Fruit fly (Drosophila melanogaster) whole organism, wandering third instar larva: ENCODE results near the gene dpr19.

ENCODE experiments used
- CG9705 ChIP-seq: fragments of 200-800 bp; sonication (Bioruptor generic); optimal IDR thresholded peaks from 2 replicates; lab custom pipeline; 2018; ENCODE audit warnings: missing biosample characterization, mild to moderate bottlenecking, missing genetic modification characterization
- CrebA ChIP-seq: fragments of 200-800 bp; sonication (Bioruptor generic); optimal IDR thresholded peaks from 2 replicates; lab custom pipeline; 2016; ENCODE audit warnings: missing biosample characterization, mild to moderate bottlenecking, missing genetic modification characterization, borderline replicate concordance
- GATAd ChIP-seq: sonication (Bioruptor generic); optimal IDR thresholded peaks from 2 replicates; lab custom pipeline; 2016; ENCODE audit warnings: missing biosample characterization, missing genetic modification characterization
- HLH106 ChIP-seq: fragments of 200-800 bp; optimal IDR thresholded peaks from 3 replicates; lab custom pipeline; 2019; ENCODE audit warnings: missing biosample characterization, mild to moderate bottlenecking, missing genetic modification characterization, moderate library complexity
- Hnf4 ChIP-seq: fragments of 200-800 bp; sonication (Bioruptor generic); optimal IDR thresholded peaks from 2 replicates; lab custom pipeline; 2016; ENCODE audit warnings: missing biosample characterization, mild to moderate bottlenecking, missing genetic modification characterization
- Hr78 ChIP-seq: fragments of >200 bp; optimal IDR thresholded peaks from 2 replicates; lab custom pipeline; 2017; ENCODE audit warnings: missing biosample characterization, missing genetic modification characterization
- Hr83 ChIP-seq: fragments of 200-300 bp; sonication (Bioruptor generic); optimal IDR thresholded peaks from 2 replicates; lab custom pipeline; 2016; ENCODE audit warnings: missing biosample characterization, mild to moderate bottlenecking, missing genetic modification characterization, moderate library complexity; ENCODE audit not compliant: poor library complexity, severe bottlenecking
- Jra ChIP-seq: sonication (Bioruptor generic); optimal IDR thresholded peaks from 2 replicates; lab custom pipeline; 2016; ENCODE audit warnings: missing biosample characterization, missing genetic modification characterization
- Mio ChIP-seq: sonication (Bioruptor generic); optimal IDR thresholded peaks from 2 replicates; lab custom pipeline; 2016; ENCODE audit warnings: missing biosample characterization, missing genetic modification characterization
- N ChIP-seq: fragments of >200 bp; optimal IDR thresholded peaks from 2 replicates; lab custom pipeline; 2018; ENCODE audit warnings: missing biosample characterization, missing external identifiers, missing genetic modification characterization
- OdsH ChIP-seq: fragments of 200-800 bp; sonication (Bioruptor generic); optimal IDR thresholded peaks from 2 replicates; lab custom pipeline; 2016; ENCODE audit warnings: missing biosample characterization, mild to moderate bottlenecking, missing genetic modification characterization
- Rel ChIP-seq, 2 experiments: fragments of 200-800 bp; sonication (Bioruptor generic) in 1 of 2; optimal IDR thresholded peaks; 2 replicates in 1 of 2; 3 replicates in 1 of 2; lab custom pipeline; 2016 to 2019; ENCODE audit warnings: mild to moderate bottlenecking in 2 of 2, missing biosample characterization in 2 of 2, missing genetic modification characterization in 2 of 2, moderate library complexity in 1 of 2
- Sp1 ChIP-seq: fragments of 200-800 bp; sonication (Bioruptor generic); optimal IDR thresholded peaks from 3 replicates; lab custom pipeline; 2019; ENCODE audit warnings: missing biosample characterization, mild to moderate bottlenecking, missing genetic modification characterization, moderate library complexity
- brk ChIP-seq: fragments of 200-800 bp; sonication (Bioruptor generic); optimal IDR thresholded peaks from 2 replicates; lab custom pipeline; 2016; ENCODE audit warnings: missing biosample characterization, mild to moderate bottlenecking, missing genetic modification characterization
- dl ChIP-seq, 2 experiments: fragments of 175-275, 200-275 bp in 1 of 2; fragments of 200-275 bp in 1 of 2; sonication (Bioruptor generic); optimal IDR thresholded peaks; lab custom pipeline; 2018; ENCODE audit warnings: mild to moderate bottlenecking in 2 of 2, missing biosample characterization in 2 of 2, missing genetic modification characterization in 2 of 2, moderate library complexity in 2 of 2; ENCODE audit not compliant: partially characterized antibody in 2 of 2, insufficient read depth in 1 of 2
- dmrt93B ChIP-seq: fragments of 200-800 bp; sonication (Bioruptor generic); optimal IDR thresholded peaks from 2 replicates; lab custom pipeline; 2018; ENCODE audit warnings: missing biosample characterization, mild to moderate bottlenecking, missing genetic modification characterization
- dsf ChIP-seq: sonication (Bioruptor generic); optimal IDR thresholded peaks from 2 replicates; lab custom pipeline; 2016; ENCODE audit warnings: missing biosample characterization, missing genetic modification characterization, borderline replicate concordance
- ey ChIP-seq: fragments of 200-800 bp; sonication (Bioruptor generic); optimal IDR thresholded peaks from 2 replicates; lab custom pipeline; 2016; ENCODE audit warnings: missing biosample characterization, missing genetic modification characterization
- foxo ChIP-seq, 2 experiments: fragments of 200-800 bp; sonication (Bioruptor generic); optimal IDR thresholded peaks; 2 replicates in 1 of 2; 3 replicates in 1 of 2; lab custom pipeline; 2016 to 2017; ENCODE audit warnings: missing biosample characterization in 2 of 2, missing genetic modification characterization in 2 of 2
- h ChIP-seq: fragments of 200-800 bp; sonication (Bioruptor generic); optimal IDR thresholded peaks from 3 replicates; lab custom pipeline; 2016; ENCODE audit warnings: missing biosample characterization, mild to moderate bottlenecking, missing genetic modification characterization
- jim ChIP-seq: fragments of 175-275, 200-325 bp; sonication (Bioruptor generic); optimal IDR thresholded peaks from 2 replicates; lab custom pipeline; 2016; ENCODE audit warnings: missing biosample characterization, mild to moderate bottlenecking, missing genetic modification characterization
- lola ChIP-seq: fragments of >200 bp; optimal IDR thresholded peaks from 2 replicates; lab custom pipeline; 2017; ENCODE audit warnings: missing biosample characterization, missing genetic modification characterization
- psq ChIP-seq: fragments of 200-800 bp; sonication (Bioruptor generic); optimal IDR thresholded peaks from 3 replicates; lab custom pipeline; 2017; ENCODE audit warnings: missing biosample characterization, mild to moderate bottlenecking, missing genetic modification characterization, moderate library complexity
- rgr ChIP-seq: fragments of 200-800 bp; sonication (Bioruptor generic); optimal IDR thresholded peaks from 3 replicates; lab custom pipeline; 2016; ENCODE audit warnings: missing biosample characterization, mild to moderate bottlenecking, missing genetic modification characterization
- sv ChIP-seq: fragments of 200-800 bp; sonication (Bioruptor generic); optimal IDR thresholded peaks from 3 replicates; lab custom pipeline; 2016; ENCODE audit warnings: missing biosample characterization, missing genetic modification characterization
- tai ChIP-seq: sonication (Bioruptor generic); optimal IDR thresholded peaks from 2 replicates; lab custom pipeline; 2016; ENCODE audit warnings: missing biosample characterization, missing genetic modification characterization
- usp ChIP-seq: fragments of >200 bp; optimal IDR thresholded peaks from 2 replicates; lab custom pipeline; 2017; ENCODE audit warnings: missing biosample characterization, missing genetic modification characterization
- woc ChIP-seq: sonication (Bioruptor generic); optimal IDR thresholded peaks from 2 replicates; lab custom pipeline; 2016; ENCODE audit warnings: missing biosample characterization, mild to moderate bottlenecking, missing genetic modification characterization

Gene dpr19

DNA sequence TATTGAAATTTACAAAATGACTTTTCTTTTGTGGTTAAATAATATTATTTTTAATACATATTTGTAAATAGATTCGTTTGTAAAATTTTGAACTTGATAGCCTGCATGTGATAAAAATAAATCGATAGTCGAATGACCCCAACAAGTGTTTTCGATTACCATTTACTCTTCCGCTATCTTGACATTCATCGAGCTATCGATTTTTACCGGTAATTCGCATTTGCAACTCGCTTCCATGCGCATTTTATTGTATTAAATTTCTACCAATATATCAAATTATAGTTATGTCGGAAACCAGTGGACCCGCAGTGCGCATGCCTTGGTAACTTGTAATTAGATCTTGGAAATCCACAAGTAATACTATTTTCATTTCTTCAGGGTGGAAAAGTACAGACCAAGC, 43.0 kb downstream of the dpr19 start, which contains the start of gene RfC3:
TSS of gene RfC3 (plus strand) at position 210 of the 400 bp plus-strand sequence.
- TF ChIP-seq Sp1 (GFP tag; lab: Kevin White, UChicago) (no peak), CrebA (GFP tag; lab: Kevin White, UChicago) (no peak), HLH106 (no peak), jim (no peak), dl (GFP tag; optimal IDR thresholded peaks at IDR 0.05; lab: Kevin White, UChicago; ENCODE audit: insufficient read depth in 1 of 2, partially characterized antibody in 2 of 2) (no peak)

- TF ChIP-seq lola (GFP tag; lab: Kevin White, UChicago): peak; percentile 79
- TF ChIP-seq OdsH (GFP tag; lab: Kevin White, UChicago): no peak
- TF ChIP-seq woc (GFP tag; lab: Kevin White, UChicago): peak; percentile 41
- no peak for TF ChIP-seq h (GFP tag; lab: Kevin White, UChicago)
- no peak for TF ChIP-seq foxo (GFP tag; optimal IDR thresholded peaks at IDR 0.05; lab: Kevin White, UChicago)
- no peak for TF ChIP-seq GATAd (GFP tag; lab: Kevin White, UChicago)
- TF ChIP-seq CG9705 (GFP tag; lab: Kevin White, UChicago): no peak
- TF ChIP-seq Hr78 (GFP tag; lab: Kevin White, UChicago): peak; percentile 83
- TF ChIP-seq usp (GFP tag; lab: Kevin White, UChicago): no peak
- no peak for TF ChIP-seq dl (GFP tag; optimal IDR thresholded peaks at IDR 0.05; lab: Kevin White, UChicago; ENCODE audit: insufficient read depth in 1 of 2, partially characterized antibody in 2 of 2)
- peak; percentile 99 for TF ChIP-seq N (GFP tag; lab: Kevin White, UChicago)
- TF ChIP-seq Rel (GFP tag; optimal IDR thresholded peaks at IDR 0.05; lab: Kevin White, UChicago): no peak
- peak; percentile 95 for TF ChIP-seq Rel (tag; optimal IDR thresholded peaks at IDR 0.05; lab: Kevin White, UChicago)
- TF ChIP-seq, all 38 proteins: peak for 5
Observed at dm6 chr2L:10422643-10423606, 47.0 kb downstream of the dpr19 start, which contains the start of the genes pie and Wdfy2. pie (minus strand) TSS chr2L:10422780. Wdfy2 (plus strand) TSS chr2L:10423291.

dm6 chr2L:10425599-10425998, 49.6 kb downstream of the dpr19 start:
- TF ChIP-seq GATAd (GFP tag; lab: Kevin White, UChicago) (no peak), foxo (GFP tag; optimal IDR thresholded peaks at IDR 0.05; lab: Kevin White, UChicago) (no peak), tai (no peak), dmrt93B (GFP tag; lab: Kevin White, UChicago) (no peak), Mio (GFP tag; lab: Kevin White, UChicago) (no peak)

dm6 chr2L:10426534-10427048, 50.6 kb downstream of the dpr19 start, which contains the start of the genes SmB and KdelR:
SmB (minus strand) TSS chr2L:10426627.
KdelR (plus strand) TSS chr2L:10426887.
- TF ChIP-seq rgr (GFP tag; lab: Kevin White, UChicago) (no peak), ey (GFP tag; lab: Kevin White, UChicago) (peak; percentile 34), Hr83 (GFP tag; lab: Kevin White, UChicago) (peak; percentile 23), sv (GFP tag; lab: Kevin White, UChicago) (peak; percentile 10), Hnf4 (GFP tag; lab: Kevin White, UChicago) (no peak), brk (peak; percentile 42), dsf (GFP tag; lab: Kevin White, UChicago) (peak; percentile 5), CrebA (GFP tag; lab: Kevin White, UChicago) (no peak), Jra (GFP tag; lab: Kevin White, UChicago) (peak; percentile 79), GATAd (GFP tag; lab: Kevin White, UChicago) (no peak), woc (GFP tag; lab: Kevin White, UChicago) (peak; percentile 10), Mio (GFP tag; lab: Kevin White, UChicago) (no peak), Sp1 (GFP tag; lab: Kevin White, UChicago) (peak; percentile 3), psq (GFP tag; lab: Kevin White, UChicago) (peak; percentile 44), OdsH (GFP tag; lab: Kevin White, UChicago) (peak; percentile 44)
